Worm (Caenorhabditis elegans) whole organism, L1 larva: Measurements from ENCODE around the gene znf-622.

ENCODE experiments used
- C04F5.9 ChIP-seq: sonication (generic microtip); optimal IDR thresholded peaks from 2 replicates; lab custom pipeline; 2016; ENCODE audit warnings: missing genetic modification characterization, missing compliant biosample characterization
- C34B4.2 ChIP-seq: sonication (generic microtip); optimal IDR thresholded peaks from 2 replicates; lab custom pipeline; 2017; ENCODE audit warnings: mild to moderate bottlenecking, missing genetic modification characterization, missing compliant biosample characterization
- F16B12.6 ChIP-seq: fragments of 150-350 bp; optimal IDR thresholded peaks from 2 replicates; lab custom pipeline; 2014; ENCODE audit warnings: missing biosample characterization, missing genetic modification characterization
- aly-2 ChIP-seq: fragments of 150-350 bp; optimal IDR thresholded peaks from 2 replicates; lab custom pipeline; 2014; ENCODE audit warnings: missing biosample characterization, missing genetic modification characterization
- ama-1 ChIP-seq: fragments of 150-350 bp; optimal IDR thresholded peaks from 2 replicates; lab custom pipeline; 2014
- ceh-63 ChIP-seq: fragments of 200-800 bp; sonication (Bioruptor generic); optimal IDR thresholded peaks from 2 replicates; lab custom pipeline; 2018; ENCODE audit warnings: mild to moderate bottlenecking, missing genetic modification characterization, missing compliant biosample characterization
- ceh-82 ChIP-seq, 3 experiments: fragments of 150-350 bp in 1 of 3; sonication (generic microtip) in 2 of 3; optimal IDR thresholded peaks; 2 replicates each; lab custom pipeline; 2014 to 2017; ENCODE audit warnings: missing biosample characterization in 3 of 3, missing genetic modification characterization in 3 of 3
- ceh-88 ChIP-seq: fragments of 200-800 bp; sonication (Bioruptor generic); IDR thresholded peaks from 2 replicates; pipeline ENCODE4 v1.3.6; 2022; ENCODE audit warnings: missing genetic modification characterization, missing compliant biosample characterization
- ceh-90 ChIP-seq: sonication (generic microtip); optimal IDR thresholded peaks from 2 replicates; lab custom pipeline; 2016; ENCODE audit warnings: missing genetic modification characterization, missing compliant biosample characterization
- ces-1 ChIP-seq: fragments of 150-350 bp; optimal IDR thresholded peaks from 2 replicates; lab custom pipeline; 2014; ENCODE audit warnings: missing biosample characterization, missing genetic modification reagents, missing genetic modification characterization
- dpl-1 ChIP-seq, 3 experiments: fragments of 150-350 bp in 2 of 3; sonication (generic microtip) in 1 of 3; optimal IDR thresholded peaks; 2 replicates each; lab custom pipeline; 2014 to 2017; ENCODE audit warnings: missing biosample characterization in 3 of 3, missing genetic modification characterization in 3 of 3, missing genetic modification reagents in 3 of 3
- dsc-1 ChIP-seq: sonication (generic microtip); optimal IDR thresholded peaks from 2 replicates; lab custom pipeline; 2016; ENCODE audit warnings: mild to moderate bottlenecking, missing genetic modification characterization, missing compliant biosample characterization
- efl-3 ChIP-seq: fragments of 200-800 bp; sonication (Bioruptor generic); optimal IDR thresholded peaks from 2 replicates; lab custom pipeline; 2018; ENCODE audit warnings: mild to moderate bottlenecking, missing genetic modification characterization, missing compliant biosample characterization
- egl-13 ChIP-seq: sonication (generic microtip); optimal IDR thresholded peaks from 2 replicates; lab custom pipeline; 2016; ENCODE audit warnings: missing genotype, missing genetic modification reagents, missing genetic modification characterization, missing compliant biosample characterization
- egl-27 ChIP-seq, 2 experiments: fragments of 150-350 bp in 1 of 2; sonication (generic microtip); optimal IDR thresholded peaks; 3 replicates each; lab custom pipeline; 2017 to 2018; ENCODE audit warnings: missing biosample characterization in 2 of 2, missing genetic modification characterization in 2 of 2, missing genetic modification reagents in 2 of 2
- elt-3 ChIP-seq, 6 experiments: fragments of 150-350 bp in 1 of 6; sonication (generic microtip); optimal IDR thresholded peaks; 2 replicates each; lab custom pipeline; 2017 to 2018; ENCODE audit warnings: missing biosample characterization in 6 of 6, missing genetic modification characterization in 6 of 6, inconsistent platforms in 1 of 6
- ets-5 ChIP-seq: fragments of 200-800 bp; sonication (Bioruptor generic); IDR thresholded peaks from 2 replicates; pipeline ENCODE4 v1.3.6; 2022; ENCODE audit warnings: missing genetic modification characterization, missing compliant biosample characterization
- fkh-10 ChIP-seq: sonication (generic microtip); optimal IDR thresholded peaks from 2 replicates; lab custom pipeline; 2017; ENCODE audit warnings: missing biosample characterization, missing genetic modification reagents, missing genetic modification characterization
- fkh-8 ChIP-seq: sonication (generic microtip); optimal IDR thresholded peaks from 2 replicates; lab custom pipeline; 2016; ENCODE audit warnings: mild to moderate bottlenecking, missing genetic modification characterization, missing compliant biosample characterization
- hlh-17 ChIP-seq: fragments of 200-800 bp; sonication (Bioruptor generic); optimal IDR thresholded peaks from 2 replicates; lab custom pipeline; 2018; ENCODE audit warnings: missing genetic modification characterization, mild to moderate bottlenecking, missing compliant biosample characterization, moderate library complexity, borderline replicate concordance
- hlh-4 ChIP-seq: sonication (generic microtip); optimal IDR thresholded peaks from 2 replicates; lab custom pipeline; 2016; ENCODE audit warnings: mild to moderate bottlenecking, missing genetic modification characterization, missing compliant biosample characterization
- hpl-2 ChIP-seq: fragments of 150-350 bp; optimal IDR thresholded peaks from 2 replicates; lab custom pipeline; 2014; ENCODE audit warnings: missing biosample characterization, missing genetic modification reagents, missing genetic modification characterization
- irx-1 ChIP-seq: sonication (generic microtip); optimal IDR thresholded peaks from 2 replicates; lab custom pipeline; 2016; ENCODE audit warnings: missing genetic modification characterization, missing compliant biosample characterization
- isw-1 ChIP-seq: fragments of 200-800 bp; sonication (Bioruptor generic); IDR thresholded peaks from 2 replicates; pipeline ENCODE4 v1.3.6; 2022; ENCODE audit warnings: missing genetic modification characterization, missing compliant biosample characterization
- lin-13 ChIP-seq: fragments of 150-350 bp; optimal IDR thresholded peaks from 2 replicates; lab custom pipeline; 2014; ENCODE audit warnings: missing biosample characterization, missing genetic modification reagents, missing genetic modification characterization
- lin-14 ChIP-seq: fragments of 200-800 bp; sonication (Bioruptor generic); optimal IDR thresholded peaks from 2 replicates; lab custom pipeline; 2018; ENCODE audit warnings: mild to moderate bottlenecking, missing genetic modification characterization, moderate library complexity, missing compliant biosample characterization
- lin-39 ChIP-seq: fragments of 150-350 bp; optimal IDR thresholded peaks from 2 replicates; lab custom pipeline; 2014; ENCODE audit warnings: missing biosample characterization, missing genetic modification reagents, missing genetic modification characterization
- lir-3 ChIP-seq: sonication (generic microtip); optimal IDR thresholded peaks from 2 replicates; lab custom pipeline; 2016; ENCODE audit warnings: mild to moderate bottlenecking, missing genetic modification characterization, moderate library complexity, missing compliant biosample characterization; ENCODE audit not compliant: poor library complexity
- mab-9 ChIP-seq: fragments of 200-800 bp; sonication (Bioruptor generic); IDR thresholded peaks from 2 replicates; pipeline ENCODE4 v1.3.6; 2022; ENCODE audit warnings: missing genetic modification reagents, missing genetic modification characterization, missing compliant biosample characterization
- mdl-1 ChIP-seq, 2 experiments: fragments of 150-350 bp; optimal IDR thresholded peaks; 2 replicates each; lab custom pipeline; 2014 to 2017; ENCODE audit warnings: missing biosample characterization in 2 of 2, missing genetic modification characterization in 2 of 2, inconsistent platforms in 1 of 2
- mef-2 ChIP-seq: fragments of 150-350 bp; optimal IDR thresholded peaks from 2 replicates; lab custom pipeline; 2014; ENCODE audit warnings: missing biosample characterization, missing genetic modification characterization
- mep-1 ChIP-seq: fragments of 150-350 bp; optimal IDR thresholded peaks from 2 replicates; lab custom pipeline; 2014; ENCODE audit warnings: missing biosample characterization, missing genetic modification characterization
- nhr-11 ChIP-seq: fragments of 150-350 bp; optimal IDR thresholded peaks from 2 replicates; lab custom pipeline; 2014; ENCODE audit warnings: missing biosample characterization, missing genetic modification characterization
- nhr-71 ChIP-seq: sonication (generic microtip); optimal IDR thresholded peaks from 2 replicates; lab custom pipeline; 2016; ENCODE audit warnings: mild to moderate bottlenecking, missing genetic modification characterization, moderate library complexity, missing compliant biosample characterization
- nhr-76 ChIP-seq: sonication (generic microtip); optimal IDR thresholded peaks from 2 replicates; lab custom pipeline; 2017; ENCODE audit warnings: missing biosample characterization, missing genetic modification characterization
- rnt-1 ChIP-seq: sonication (generic microtip); optimal IDR thresholded peaks from 2 replicates; lab custom pipeline; 2016; ENCODE audit warnings: mild to moderate bottlenecking, missing genetic modification characterization, moderate library complexity, missing compliant biosample characterization
- skn-1 ChIP-seq: fragments of 150-350 bp; optimal IDR thresholded peaks from 2 replicates; lab custom pipeline; 2014; ENCODE audit warnings: missing biosample characterization, missing genetic modification characterization
- sox-4 ChIP-seq: sonication (generic microtip); optimal IDR thresholded peaks from 2 replicates; lab custom pipeline; 2016; ENCODE audit warnings: missing genetic modification characterization, missing compliant biosample characterization
- swsn-7 ChIP-seq: sonication (generic microtip); optimal IDR thresholded peaks from 2 replicates; lab custom pipeline; 2016; ENCODE audit warnings: missing genetic modification characterization, missing compliant biosample characterization
- tbx-2 ChIP-seq: sonication (generic microtip); optimal IDR thresholded peaks from 2 replicates; lab custom pipeline; 2016; ENCODE audit warnings: missing genetic modification characterization, missing compliant biosample characterization
- tlp-1 ChIP-seq: fragments of 150-350 bp; optimal IDR thresholded peaks from 2 replicates; lab custom pipeline; 2014; ENCODE audit warnings: missing biosample characterization, missing genetic modification characterization
- unc-62 ChIP-seq: fragments of 150-350 bp; optimal IDR thresholded peaks from 2 replicates; lab custom pipeline; 2014; ENCODE audit warnings: missing biosample characterization, missing genetic modification reagents, missing genetic modification characterization
- unc-86 ChIP-seq: sonication (generic microtip); optimal IDR thresholded peaks from 2 replicates; lab custom pipeline; 2016; ENCODE audit warnings: missing genetic modification characterization, missing compliant biosample characterization
- vab-15 ChIP-seq: sonication (generic microtip); optimal IDR thresholded peaks from 2 replicates; lab custom pipeline; 2017; ENCODE audit warnings: missing genotype, mild to moderate bottlenecking, missing genetic modification characterization, missing compliant biosample characterization
- xbp-1 ChIP-seq: sonication (generic microtip); optimal IDR thresholded peaks from 2 replicates; lab custom pipeline; 2016; ENCODE audit warnings: missing genetic modification characterization, missing compliant biosample characterization
- zip-4 ChIP-seq: fragments of 200-800 bp; sonication (Bioruptor generic); optimal IDR thresholded peaks from 2 replicates; lab custom pipeline; 2018; ENCODE audit warnings: mild to moderate bottlenecking, missing genetic modification characterization, moderate library complexity, missing compliant biosample characterization
- ztf-4 ChIP-seq: fragments of 150-350 bp; optimal IDR thresholded peaks from 2 replicates; lab custom pipeline; 2014; ENCODE audit warnings: missing biosample characterization, missing genetic modification characterization

Gene znf-622

DNA sequence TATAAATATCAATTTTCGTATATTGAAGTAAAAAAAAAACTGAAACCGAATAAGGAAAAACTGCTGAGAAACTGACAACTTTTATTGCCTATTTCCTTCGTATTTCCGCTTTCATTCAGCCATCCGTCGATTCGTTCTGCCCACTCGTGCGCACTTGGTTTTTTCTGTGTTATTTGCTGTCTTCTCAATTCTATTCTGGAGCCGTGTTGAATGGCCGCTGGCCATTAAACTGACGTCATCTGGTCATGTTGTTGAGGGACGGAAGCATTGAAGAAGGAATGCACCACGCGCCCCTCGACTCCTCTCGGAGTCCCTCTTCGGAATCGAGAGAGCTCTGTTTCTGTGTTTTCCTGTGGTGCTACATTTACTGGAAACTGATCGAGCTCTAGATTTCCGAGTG lies 32.9 kb upstream of the znf-622 start (continued):
- TF ChIP-seq swsn-7 (peak; percentile 21), C04F5.9 (tag; lab: Kevin White, UChicago) (no peak), irx-1 (tag; lab: Kevin White, UChicago) (peak; percentile 46), ceh-82 (tag; optimal IDR thresholded peaks at IDR 0.05; lab: Kevin White, UChicago) (peak in 1 of 3 experiments; percentile 7), xbp-1 (tag; lab: Kevin White, UChicago) (no peak), vab-15 (tag; lab: Kevin White, UChicago) (no peak), egl-13 (tag; lab: Kevin White, UChicago) (peak; percentile 44), ama-1 (lab: Kevin White, UChicago) (no peak), unc-62 (no peak), mab-9 (GFP tag; lab: Robert Waterston, UW) (no peak), F16B12.6 (no peak), isw-1 (GFP tag; lab: Robert Waterston, UW) (0 out of 2 replicates have a peak, but pooled peaks have one; percentile 2)

DNA sequence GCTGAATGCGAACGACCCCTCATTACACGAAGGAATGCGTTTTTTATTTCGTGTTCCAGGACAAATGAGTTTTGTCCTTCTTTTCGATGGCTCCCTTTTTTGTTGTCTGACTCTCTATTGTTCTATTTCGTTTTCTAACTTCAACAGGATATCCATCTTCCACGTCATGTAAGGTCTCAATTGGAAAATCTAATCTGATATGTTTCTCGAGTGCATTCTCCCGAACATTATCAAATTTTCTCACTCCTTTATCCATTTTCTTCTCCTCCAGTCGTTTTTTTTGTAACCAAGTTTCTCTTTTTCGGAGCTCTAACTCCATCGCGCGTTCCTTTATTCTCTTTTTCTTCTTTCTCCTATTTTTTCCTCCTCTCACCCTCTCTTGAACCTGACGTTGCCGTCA lies 31.0 kb upstream of the znf-622 start:
- TF ChIP-seq C34B4.2 (no peak), sox-4 (tag; lab: Kevin White, UChicago) (no peak), fkh-10 (GFP tag; lab: Kevin White, UChicago) (peak; percentile 92), skn-1 (tag; lab: Kevin White, UChicago) (no peak), hlh-4 (tag; lab: Kevin White, UChicago) (no peak), hpl-2 (no peak), nhr-76 (tag; lab: Kevin White, UChicago) (no peak), lin-13 (GFP tag; lab: Kevin White, UChicago) (no peak), mef-2 (tag; lab: Kevin White, UChicago) (no peak), mep-1 (tag; lab: Kevin White, UChicago) (no peak), lin-14 (GFP tag; lab: Kevin White, UChicago) (peak; percentile 48)

ce11 chrIII:6351438-6351837 lies 30.0 kb upstream of the znf-622 start:
- peak; percentile 4 for TF ChIP-seq unc-86
- peak; percentile 20 for TF ChIP-seq nhr-71 (tag; lab: Kevin White, UChicago)
- peak; percentile 70 for TF ChIP-seq lin-14 (GFP tag; lab: Kevin White, UChicago)
- TF ChIP-seq ceh-63 (GFP tag; lab: Kevin White, UChicago), result peak; percentile 63
- no peak for TF ChIP-seq irx-1 (tag; lab: Kevin White, UChicago)
- no peak for TF ChIP-seq rnt-1 (tag; lab: Kevin White, UChicago)
- TF ChIP-seq, all 84 proteins: peak for 4

DNA sequence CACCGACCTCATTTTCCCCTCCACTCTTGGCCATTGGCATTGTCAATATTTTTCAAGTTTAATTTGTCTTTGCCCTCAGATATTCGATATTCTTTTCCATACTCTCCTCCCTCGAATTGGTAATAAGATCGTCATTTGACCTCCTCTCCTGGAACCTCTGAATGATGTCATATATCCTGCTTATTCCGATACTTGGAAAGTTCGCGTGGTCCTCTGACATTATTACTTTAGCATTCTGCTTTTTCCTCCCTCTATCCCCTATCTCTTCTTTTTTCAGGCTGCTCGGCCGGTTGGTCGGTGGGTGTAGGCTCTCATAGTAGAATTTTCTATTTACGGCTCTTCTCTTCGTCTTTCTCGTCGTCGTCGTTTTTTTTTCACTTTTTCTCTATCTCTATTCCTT lies 29.0 kb upstream of the znf-622 start:
- TF ChIP-seq ztf-4 (tag; lab: Kevin White, UChicago), result peak; percentile 10
- no peak for TF ChIP-seq sox-4 (tag; lab: Kevin White, UChicago)
- no peak for TF ChIP-seq aly-2 (tag; lab: Kevin White, UChicago)
- peak; percentile 85 for TF ChIP-seq lin-14 (GFP tag; lab: Kevin White, UChicago)
- peak; percentile 81 for TF ChIP-seq nhr-71 (tag; lab: Kevin White, UChicago)
- TF ChIP-seq swsn-7, result peak; percentile 54
- peak; percentile 54 for TF ChIP-seq tbx-2 (tag; lab: Kevin White, UChicago)
- no peak for TF ChIP-seq ceh-88 (GFP tag; lab: Robert Waterston, UW)
- peak; percentile 97 for TF ChIP-seq unc-86
- TF ChIP-seq ets-5 (GFP tag; lab: Robert Waterston, UW), result no peak
- TF ChIP-seq dsc-1, result peak; percentile 5
- no peak for TF ChIP-seq egl-27 (tag; optimal IDR thresholded peaks at IDR 0.05; lab: Kevin White, UChicago)
- TF ChIP-seq mdl-1 (tag; optimal IDR thresholded peaks at IDR 0.05; lab: Kevin White, UChicago), result no peak
- peak; percentile 27 for TF ChIP-seq ama-1 (lab: Kevin White, UChicago)
- peak; percentile 15 for TF ChIP-seq lir-3
- TF ChIP-seq efl-3 (GFP tag; lab: Kevin White, UChicago), result no peak
- peak; percentile 64 for TF ChIP-seq fkh-8 (tag; lab: Kevin White, UChicago)
- no peak for TF ChIP-seq nhr-11 (tag; lab: Kevin White, UChicago)
- TF ChIP-seq ceh-90 (tag; lab: Kevin White, UChicago), result no peak
- peak; percentile 21 for TF ChIP-seq ces-1 (GFP tag; lab: Kevin White, UChicago)
- TF ChIP-seq hlh-17, result no peak
- TF ChIP-seq dpl-1 (GFP tag; optimal IDR thresholded peaks at IDR 0.05; lab: Kevin White, UChicago), result no peak
- no peak for TF ChIP-seq elt-3 (tag; optimal IDR thresholded peaks at IDR 0.05; lab: Kevin White, UChicago)
- TF ChIP-seq egl-13 (tag; lab: Kevin White, UChicago), result peak; percentile 83
- no peak for TF ChIP-seq tlp-1
- no peak for TF ChIP-seq unc-62
- no peak for TF ChIP-seq zip-4
- TF ChIP-seq lin-39 (tag; lab: Kevin White, UChicago), result no peak
